Worm (Caenorhabditis elegans) whole organism, L4 larva: Measurements from ENCODE around the gene F35C11.4.
"Not testable (repeated sequence)": the region's sequence is repeated elsewhere in the genome, so short reads cannot be mapped to it uniquely, and the experiment has no call there.

Experiments
- F26F4.8 ChIP-seq: fragments of 200-800 bp; sonication (Bioruptor generic); conservative IDR thresholded peaks from 2 replicates; pipeline ENCODE4 v1.3.6; 2022; ENCODE audit warnings: missing genetic modification characterization, missing compliant biosample characterization
- aha-1 ChIP-seq: fragments of 150-350 bp; peaks from one replicate; lab custom pipeline; 2014; ENCODE audit warnings: missing biosample characterization, missing genetic modification characterization
- aly-2 ChIP-seq: sonication (generic microtip); optimal IDR thresholded peaks from 2 replicates; lab custom pipeline; 2018; ENCODE audit warnings: missing biosample characterization, missing genetic modification characterization
- ama-1 ChIP-seq: fragments of 150-350 bp; optimal IDR thresholded peaks from 2 replicates; lab custom pipeline; 2014; ENCODE audit warnings: inconsistent platforms, mixed read lengths
- ceh-20 ChIP-seq: fragments of 200-800 bp; sonication (Bioruptor generic); IDR thresholded peaks from 2 replicates; pipeline ENCODE4 v1.3.6; 2022; ENCODE audit warnings: missing genetic modification reagents, missing genetic modification characterization, missing compliant biosample characterization
- ctbp-1 ChIP-seq: fragments of 200-800 bp; sonication (Bioruptor generic); IDR thresholded peaks from 2 replicates; pipeline ENCODE4 v1.3.6; 2022; ENCODE audit warnings: missing genetic modification reagents, missing genetic modification characterization, missing compliant biosample characterization
- daf-16 ChIP-seq, 3 experiments: sonication (generic microtip); optimal IDR thresholded peaks; 2 replicates each; lab custom pipeline; 2016 to 2017; ENCODE audit warnings: missing genetic modification characterization in 3 of 3, missing genetic modification reagents in 3 of 3, mild to moderate bottlenecking in 2 of 3, missing compliant biosample characterization in 2 of 3, missing biosample characterization in 1 of 3, moderate library complexity in 1 of 3
- daf-19 ChIP-seq: fragments of 200-800 bp; sonication (Bioruptor generic); conservative IDR thresholded peaks from 2 replicates; pipeline ENCODE4 v1.3.6; 2022; ENCODE audit warnings: missing genetic modification characterization, missing compliant biosample characterization
- dmd-9 ChIP-seq: fragments of 200-800 bp; sonication (Bioruptor generic); IDR thresholded peaks from 2 replicates; pipeline ENCODE4 v1.3.6; 2022; ENCODE audit warnings: missing genetic modification reagents, missing genetic modification characterization, missing compliant biosample characterization
- dpl-1 ChIP-seq: fragments of 150-350 bp; optimal IDR thresholded peaks from 2 replicates; lab custom pipeline; 2014; ENCODE audit warnings: missing biosample characterization, missing genetic modification reagents, missing genetic modification characterization
- duxl-1 ChIP-seq: sonication (generic microtip); optimal IDR thresholded peaks from 2 replicates; lab custom pipeline; 2016; ENCODE audit warnings: mild to moderate bottlenecking, missing genetic modification characterization, moderate library complexity, missing compliant biosample characterization; ENCODE audit not compliant: poor library complexity
- dve-1 ChIP-seq: sonication (generic microtip); optimal IDR thresholded peaks from 2 replicates; lab custom pipeline; 2017; ENCODE audit warnings: antibody characterized with exemption, mild to moderate bottlenecking, missing genetic modification characterization, missing compliant biosample characterization; ENCODE audit not compliant: insufficient read depth
- hif-1 ChIP-seq, 2 experiments: sonication (generic microtip); optimal IDR thresholded peaks; 2 replicates each; lab custom pipeline; 2016 to 2017; ENCODE audit warnings: missing compliant biosample characterization in 2 of 2, missing genetic modification characterization in 2 of 2, missing genetic modification reagents in 2 of 2, missing genotype in 2 of 2, mild to moderate bottlenecking in 1 of 2
- lin-1 ChIP-seq: fragments of 200-800 bp; sonication (Bioruptor generic); IDR thresholded peaks from 2 replicates; pipeline ENCODE4 v1.3.6; 2022; ENCODE audit warnings: missing genetic modification reagents, missing genetic modification characterization, missing compliant biosample characterization
- lin-29 ChIP-seq: fragments of 200-800 bp; sonication (Bioruptor generic); IDR thresholded peaks from 2 replicates; pipeline ENCODE4 v1.3.6; 2022; ENCODE audit warnings: missing genetic modification reagents, missing genetic modification characterization, missing compliant biosample characterization
- lin-39 ChIP-seq: fragments of 150-350 bp; optimal IDR thresholded peaks from 2 replicates; lab custom pipeline; 2014; ENCODE audit warnings: missing biosample characterization, missing genetic modification reagents, missing genetic modification characterization
- lsy-2 ChIP-seq, 2 experiments: fragments of 150-350 bp in 1 of 2; sonication (generic microtip) in 1 of 2; optimal IDR thresholded peaks; 2 replicates each; lab custom pipeline; 2014 to 2017; ENCODE audit warnings: missing biosample characterization in 2 of 2, missing genetic modification characterization in 2 of 2
- madf-5 ChIP-seq, 2 experiments: fragments of 200-800 bp; sonication (Bioruptor generic); IDR thresholded peaks; 2 replicates each; pipeline ENCODE4 v1.3.6; 2022; ENCODE audit warnings: missing compliant biosample characterization in 2 of 2, missing genetic modification characterization in 2 of 2
- madf-9 ChIP-seq: fragments of 200-800 bp; sonication (Bioruptor generic); conservative IDR thresholded peaks from 2 replicates; pipeline ENCODE4 v1.3.6; 2022; ENCODE audit warnings: missing genetic modification reagents, missing genetic modification characterization, missing compliant biosample characterization
- mdt-29 ChIP-seq: fragments of 200-800 bp; sonication (Bioruptor generic); IDR thresholded peaks from 2 replicates; pipeline ENCODE4 v1.3.6; 2022; ENCODE audit warnings: missing genetic modification reagents, missing genetic modification characterization, missing compliant biosample characterization
- mep-1 ChIP-seq: fragments of 150-350 bp; sonication (generic microtip); optimal IDR thresholded peaks from 3 replicates; lab custom pipeline; 2014; ENCODE audit warnings: missing biosample characterization, missing genetic modification characterization
- mes-2 ChIP-seq: sonication (generic microtip); optimal IDR thresholded peaks from 2 replicates; lab custom pipeline; 2016; ENCODE audit warnings: missing genotype, mild to moderate bottlenecking, missing genetic modification characterization, missing compliant biosample characterization; ENCODE audit not compliant: poor library complexity, severe bottlenecking
- mxl-3 ChIP-seq: fragments of 200-800 bp; sonication (Bioruptor generic); optimal IDR thresholded peaks from 2 replicates; lab custom pipeline; 2018; ENCODE audit warnings: mild to moderate bottlenecking, missing genetic modification characterization, missing compliant biosample characterization
- nhr-237 ChIP-seq: sonication (generic microtip); optimal IDR thresholded peaks from 2 replicates; lab custom pipeline; 2017; ENCODE audit warnings: missing biosample characterization, missing genetic modification characterization
- nhr-28 ChIP-seq: fragments of 150-350 bp; optimal IDR thresholded peaks from 2 replicates; lab custom pipeline; 2014; ENCODE audit warnings: missing biosample characterization, missing genetic modification characterization
- rbr-2 ChIP-seq: sonication (generic microtip); optimal IDR thresholded peaks from 2 replicates; lab custom pipeline; 2016; ENCODE audit warnings: missing genotype, missing genetic modification characterization, missing compliant biosample characterization
- sdz-12 ChIP-seq: fragments of 200-800 bp; sonication (Bioruptor generic); optimal IDR thresholded peaks from 2 replicates; lab custom pipeline; 2018; ENCODE audit warnings: mild to moderate bottlenecking, missing genetic modification characterization, missing compliant biosample characterization
- snpc-1.2 ChIP-seq: fragments of 200-800 bp; sonication (Bioruptor generic); IDR thresholded peaks from 2 replicates; pipeline ENCODE4 v1.3.6; 2022; ENCODE audit warnings: missing genetic modification reagents, missing genetic modification characterization, missing compliant biosample characterization
- unc-62 ChIP-seq, 3 experiments: fragments of 150-350 bp in 1 of 3; sonication (generic microtip); optimal IDR thresholded peaks in 2 of 3; peaks in 1 of 3; 1 replicate in 1 of 3; 2 replicates in 2 of 3; lab custom pipeline; 2014 to 2017; ENCODE audit warnings: missing biosample characterization in 3 of 3, missing genetic modification characterization in 3 of 3, missing genetic modification reagents in 3 of 3, missing genotype in 1 of 3
- zag-1 ChIP-seq: fragments of 150-350 bp; optimal IDR thresholded peaks from 2 replicates; lab custom pipeline; 2014; ENCODE audit warnings: missing biosample characterization, missing genetic modification characterization
- zip-2 ChIP-seq: fragments of 150-350 bp; optimal IDR thresholded peaks from 2 replicates; lab custom pipeline; 2014; ENCODE audit warnings: missing biosample characterization, missing genetic modification characterization
- ztf-11 ChIP-seq: fragments of 150-350 bp; optimal IDR thresholded peaks from 2 replicates; lab custom pipeline; 2014; ENCODE audit warnings: missing biosample characterization, missing genetic modification characterization

F35C11.4 gene

DNA sequence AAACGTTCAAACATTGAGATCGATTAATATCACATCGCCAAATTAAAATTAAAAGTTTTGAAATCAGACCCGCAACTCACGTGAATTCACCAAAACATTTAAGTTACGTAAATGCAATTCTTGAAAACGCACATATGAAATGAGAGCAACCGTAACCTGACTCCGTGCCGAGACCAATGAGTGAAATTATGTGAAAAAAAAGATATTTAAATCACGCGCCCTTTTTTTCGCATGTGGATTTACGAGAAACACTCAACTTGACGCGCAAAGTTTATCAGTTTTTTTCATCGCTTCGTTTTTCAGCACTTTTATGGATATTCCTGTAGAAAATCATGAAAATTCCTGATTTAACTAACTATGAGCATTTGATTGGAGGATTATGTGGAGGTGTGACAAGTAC lies 27.3 kb downstream of the F35C11.4 start, which contains the start of the genes gei-14 and slc-25A32 (continued):
- no peak for TF ChIP-seq duxl-1
- no peak for TF ChIP-seq madf-5 (GFP tag; IDR thresholded peaks at IDR 0.05; lab: Robert Waterston, UW)
- TF ChIP-seq daf-19: no peak
- no peak for TF ChIP-seq dmd-9 (GFP tag; lab: Robert Waterston, UW)
- TF ChIP-seq F26F4.8 (GFP tag; lab: Robert Waterston, UW): no peak
- no peak for TF ChIP-seq zag-1 (tag; lab: Kevin White, UChicago)
- TF ChIP-seq zip-2 (tag; lab: Kevin White, UChicago): no peak
- no peak for TF ChIP-seq nhr-237 (tag; lab: Kevin White, UChicago)
- no peak for TF ChIP-seq lin-29 (GFP tag; lab: Robert Waterston, UW)
- no peak for TF ChIP-seq rbr-2 (tag; lab: Kevin White, UChicago)
- TF ChIP-seq ama-1 (lab: Kevin White, UChicago): no peak
- TF ChIP-seq nhr-28 (tag; lab: Kevin White, UChicago): no peak
- TF ChIP-seq mxl-3: no peak

DNA sequence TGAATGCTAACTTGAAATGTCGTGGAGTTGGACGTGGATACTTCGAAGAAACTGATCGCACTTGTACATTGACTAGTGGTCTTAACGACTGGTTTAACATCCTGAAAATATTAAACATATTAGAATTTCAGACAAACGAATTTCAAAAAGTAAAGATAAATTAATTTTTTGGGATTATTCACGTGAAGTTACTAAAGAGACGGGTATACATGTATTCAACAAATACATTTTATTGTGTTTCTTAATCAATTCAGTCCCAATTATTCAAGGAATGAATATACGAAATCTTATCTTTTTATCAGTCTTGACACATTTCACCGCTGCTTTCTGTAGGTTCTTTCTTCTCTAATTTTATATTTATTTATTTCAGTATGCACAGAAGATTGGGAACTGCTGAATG lies 29.6 kb downstream of the F35C11.4 start, which contains the start of the genes mrpl-10 and clec-142:
Gene mrpl-10 (minus strand): TSS at position 101 of the 400 bp plus-strand sequence.
Gene clec-142 (plus strand): TSS at position 264 of the 400 bp plus-strand sequence.
- TF ChIP-seq mdt-29 (no peak), lin-39 (tag; lab: Kevin White, UChicago) (no peak), hif-1 (tag; optimal IDR thresholded peaks at IDR 0.05; lab: Kevin White, UChicago) (no peak), madf-9 (no peak), unc-62 (GFP tag; optimal IDR thresholded peaks at IDR 0.05 in 1 of 2; lab: Kevin White, UChicago) (no peak), unc-62 (tag; optimal IDR thresholded peaks at IDR 0.05; lab: Kevin White, UChicago) (no peak), ceh-20 (GFP tag; lab: Robert Waterston, UW) (no peak), ctbp-1 (GFP tag; lab: Robert Waterston, UW) (no peak), snpc-1.2 (GFP tag; lab: Robert Waterston, UW) (no peak), sdz-12 (no peak), ztf-11 (no peak), dve-1 (tag; lab: Kevin White, UChicago) (no peak)

DNA sequence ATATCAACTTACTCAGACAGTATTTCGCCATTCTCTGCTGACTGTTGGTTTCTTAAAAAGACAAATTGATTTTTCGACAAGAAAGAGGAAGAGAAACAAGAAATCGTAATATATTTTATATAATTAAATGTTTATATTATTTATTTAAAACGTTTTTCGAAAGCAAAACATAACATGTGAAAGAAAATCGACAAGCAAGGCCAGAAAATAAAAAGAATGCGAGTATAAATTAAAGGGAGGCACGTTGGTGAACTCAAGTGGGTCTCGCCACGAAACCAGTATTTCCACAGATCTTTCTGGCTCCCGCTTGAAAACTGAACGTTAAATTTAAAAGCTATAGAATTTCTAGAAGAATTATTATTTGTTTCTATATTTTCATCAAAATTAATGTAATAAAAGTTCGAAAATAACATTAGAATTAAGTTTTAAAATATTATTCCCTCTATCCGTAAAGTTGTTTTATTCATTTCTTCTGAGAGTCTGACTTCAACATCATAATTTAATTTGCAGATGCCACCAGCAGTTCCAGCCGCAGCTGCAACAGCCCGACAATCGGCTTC lies 34.4 kb downstream of the F35C11.4 start, which contains the start of the genes nst-1 and cct-4:
Gene nst-1 (minus strand): TSS at position 51 of the 560 bp plus-strand sequence.
Gene cct-4 (plus strand): TSS at position 510 of the 560 bp plus-strand sequence.
- TF ChIP-seq lin-1 (GFP tag; lab: Robert Waterston, UW): no peak
- no peak for TF ChIP-seq ztf-11
- peak; percentile 51 for TF ChIP-seq dpl-1
- peak in 1 of 2 experiments; percentile 50 for TF ChIP-seq unc-62 (GFP tag; optimal IDR thresholded peaks at IDR 0.05 in 1 of 2; lab: Kevin White, UChicago)
- TF ChIP-seq unc-62 (tag; optimal IDR thresholded peaks at IDR 0.05; lab: Kevin White, UChicago): no peak
- peak; percentile 35 for TF ChIP-seq mep-1
- TF ChIP-seq dve-1 (tag; lab: Kevin White, UChicago): peak; percentile 13
- no peak for TF ChIP-seq aly-2 (tag; lab: Kevin White, UChicago)
- TF ChIP-seq aha-1 (tag; lab: Kevin White, UChicago): peak; percentile 37
- peak in 1 of 2 experiments; percentile 62 for TF ChIP-seq lsy-2 (tag; optimal IDR thresholded peaks at IDR 0.05; lab: Kevin White, UChicago)
- peak; percentile 49 for TF ChIP-seq mes-2 (tag; lab: Kevin White, UChicago)

DNA sequence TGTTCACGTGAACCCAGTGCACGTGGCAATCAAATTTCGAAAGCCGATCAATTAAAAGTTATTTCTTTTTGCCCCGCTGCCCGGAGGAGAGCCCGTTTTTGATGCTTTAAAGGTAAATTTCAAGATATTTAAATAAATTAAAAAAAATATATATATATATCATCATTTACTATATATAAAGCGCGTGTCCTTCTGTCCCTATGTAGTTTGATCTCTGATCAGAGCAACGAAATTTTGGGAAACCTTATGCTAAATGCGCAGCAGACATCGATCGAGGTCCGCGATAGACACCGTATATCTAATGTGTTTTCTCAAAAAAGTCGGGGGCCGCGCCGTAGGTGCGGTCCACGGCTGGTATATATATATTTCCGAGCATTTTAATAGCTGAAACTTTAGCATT lies 37.0 kb downstream of the F35C11.4 start:
- TF ChIP-seq daf-16 (GFP tag; optimal IDR thresholded peaks at IDR 0.05; lab: Kevin White, UChicago): peak in 1 of 2 experiments; percentile 18
- not testable (repeated sequence) for TF ChIP-seq daf-16 (tag; optimal IDR thresholded peaks at IDR 0.05; lab: Kevin White, UChicago)
- peak in 1 of 2 experiments; percentile 16 for TF ChIP-seq lsy-2 (tag; optimal IDR thresholded peaks at IDR 0.05; lab: Kevin White, UChicago)
